Worm (Caenorhabditis elegans): Measurements from ENCODE around the gene F41H10.12.

- TF ChIP-seq sea-2 (GFP tag; optimal IDR thresholded peaks at IDR 0.05): no peak
- peak; percentile 89 for TF ChIP-seq nfya-1 (tag; optimal IDR thresholded peaks at IDR 0.05; ENCODE audit: insufficient read depth)
- TF ChIP-seq nhr-25 (tag; optimal IDR thresholded peaks at IDR 0.05): no peak
- no peak for TF ChIP-seq fkh-10 (GFP tag; optimal IDR thresholded peaks at IDR 0.05)
- no peak for TF ChIP-seq ztf-11 (tag; optimal IDR thresholded peaks at IDR 0.05)
- no peak for TF ChIP-seq pqm-1 (tag; optimal IDR thresholded peaks at IDR 0.05)
- no peak for TF ChIP-seq elt-2 (tag; optimal IDR thresholded peaks at IDR 0.05)
- no peak for TF ChIP-seq zag-1 (tag; optimal IDR thresholded peaks at IDR 0.05)
Observed at ce11 chrIV:5360533-5360932, 24.6 kb upstream of the F41H10.12 start, which contains the start of gene F41H10.5.

All from whole organism, L3 larva.